Fruit fly (Drosophila melanogaster) whole organism, embryonic: ENCODE measurements around the gene CG18765.

Experiments used
- CG18619 ChIP-seq: fragments of 200-800 bp; sonication (Bioruptor generic); optimal IDR thresholded peaks from 3 replicates; lab custom pipeline; 2017; ENCODE audit warnings: missing biosample characterization, mild to moderate bottlenecking, missing genetic modification characterization
- CG4282 ChIP-seq: fragments of 200-800 bp; sonication (Bioruptor generic); optimal IDR thresholded peaks from 2 replicates; lab custom pipeline; 2016; ENCODE audit warnings: missing biosample characterization, missing genetic modification characterization
- kay ChIP-seq: fragments of 200-800 bp; sonication (Bioruptor generic); optimal IDR thresholded peaks from 2 replicates; lab custom pipeline; 2016; ENCODE audit warnings: missing biosample characterization, missing genetic modification characterization
- tap ChIP-seq: fragments of 200-800 bp; optimal IDR thresholded peaks from 3 replicates; lab custom pipeline; 2019; ENCODE audit warnings: missing biosample characterization, mild to moderate bottlenecking, missing genetic modification characterization, moderate library complexity

- TF ChIP-seq tap (tag; lab: Kevin White, UChicago) (no peak), CG18619 (GFP tag; lab: Kevin White, UChicago) (no peak), CG4282 (GFP tag; lab: Kevin White, UChicago) (no peak), kay (GFP tag; lab: Kevin White, UChicago) (no peak)
Measured at dm6 chr3R:11684316-11684715, 7.3 kb downstream of the CG18765 start, which contains the start of gene CG6830.
